Worm (Caenorhabditis elegans) whole organism, L1 larva: ENCODE measurements around the gene ttll-11.
A peak's percentile ranks its signal among the peaks of the same experiment; 100 is the strongest.

Experiments used
- C04F5.9 ChIP-seq: sonication (generic microtip); optimal IDR thresholded peaks from 2 replicates; lab custom pipeline; 2016; ENCODE audit warnings: missing genetic modification characterization, missing compliant biosample characterization
- F16B12.6 ChIP-seq: fragments of 150-350 bp; optimal IDR thresholded peaks from 2 replicates; lab custom pipeline; 2014; ENCODE audit warnings: missing biosample characterization, missing genetic modification characterization
- Y116A8C.19 ChIP-seq: sonication (generic microtip); optimal IDR thresholded peaks from 2 replicates; lab custom pipeline; 2016; ENCODE audit warnings: missing compliant biosample characterization, missing genetic modification characterization, borderline replicate concordance
- ceh-8 ChIP-seq: fragments of 200-800 bp; sonication (Bioruptor generic); optimal IDR thresholded peaks from 2 replicates; lab custom pipeline; 2018; ENCODE audit warnings: mild to moderate bottlenecking, missing genetic modification characterization, moderate library complexity, missing compliant biosample characterization
- ceh-90 ChIP-seq: sonication (generic microtip); optimal IDR thresholded peaks from 2 replicates; lab custom pipeline; 2016; ENCODE audit warnings: missing genetic modification characterization, missing compliant biosample characterization
- dpl-1 ChIP-seq, 3 experiments: fragments of 150-350 bp in 2 of 3; sonication (generic microtip) in 1 of 3; optimal IDR thresholded peaks; 2 replicates each; lab custom pipeline; 2014 to 2017; ENCODE audit warnings: missing biosample characterization in 3 of 3, missing genetic modification characterization in 3 of 3, missing genetic modification reagents in 3 of 3
- dsc-1 ChIP-seq: sonication (generic microtip); optimal IDR thresholded peaks from 2 replicates; lab custom pipeline; 2016; ENCODE audit warnings: mild to moderate bottlenecking, missing genetic modification characterization, missing compliant biosample characterization
- efl-1 ChIP-seq, 4 experiments: fragments of 150-350 bp; optimal IDR thresholded peaks in 3 of 4; peaks in 1 of 4; 1 replicate in 1 of 4; 2 replicates in 3 of 4; lab custom pipeline; 2014; ENCODE audit warnings: missing biosample characterization in 2 of 4, missing genetic modification characterization in 2 of 4, missing genetic modification reagents in 2 of 4
- hlh-17 ChIP-seq: fragments of 200-800 bp; sonication (Bioruptor generic); optimal IDR thresholded peaks from 2 replicates; lab custom pipeline; 2018; ENCODE audit warnings: missing genetic modification characterization, mild to moderate bottlenecking, missing compliant biosample characterization, moderate library complexity, borderline replicate concordance
- hpl-2 ChIP-seq: fragments of 150-350 bp; optimal IDR thresholded peaks from 2 replicates; lab custom pipeline; 2014; ENCODE audit warnings: missing biosample characterization, missing genetic modification reagents, missing genetic modification characterization
- lin-35 ChIP-seq, 2 experiments: fragments of 150-350 bp; optimal IDR thresholded peaks; 2 replicates each; lab custom pipeline; 2014; ENCODE audit warnings: missing biosample characterization in 2 of 2, missing genetic modification characterization in 2 of 2, missing genetic modification reagents in 2 of 2
- lin-39 ChIP-seq: fragments of 150-350 bp; optimal IDR thresholded peaks from 2 replicates; lab custom pipeline; 2014; ENCODE audit warnings: missing biosample characterization, missing genetic modification reagents, missing genetic modification characterization
- lsy-2 ChIP-seq, 2 experiments: fragments of 150-350 bp; optimal IDR thresholded peaks; 2 replicates each; lab custom pipeline; 2014; ENCODE audit warnings: missing biosample characterization in 2 of 2, missing genetic modification characterization in 2 of 2
- mef-2 ChIP-seq: fragments of 150-350 bp; optimal IDR thresholded peaks from 2 replicates; lab custom pipeline; 2014; ENCODE audit warnings: missing biosample characterization, missing genetic modification characterization
- nhr-20 ChIP-seq: sonication (generic microtip); optimal IDR thresholded peaks from 2 replicates; lab custom pipeline; 2016; ENCODE audit warnings: mild to moderate bottlenecking, missing genetic modification characterization, missing compliant biosample characterization
- nhr-71 ChIP-seq: sonication (generic microtip); optimal IDR thresholded peaks from 2 replicates; lab custom pipeline; 2016; ENCODE audit warnings: mild to moderate bottlenecking, missing genetic modification characterization, moderate library complexity, missing compliant biosample characterization
- skn-1 ChIP-seq: fragments of 150-350 bp; optimal IDR thresholded peaks from 2 replicates; lab custom pipeline; 2014; ENCODE audit warnings: missing biosample characterization, missing genetic modification characterization
- tbx-2 ChIP-seq: sonication (generic microtip); optimal IDR thresholded peaks from 2 replicates; lab custom pipeline; 2016; ENCODE audit warnings: missing genetic modification characterization, missing compliant biosample characterization
- unc-86 ChIP-seq: sonication (generic microtip); optimal IDR thresholded peaks from 2 replicates; lab custom pipeline; 2016; ENCODE audit warnings: missing genetic modification characterization, missing compliant biosample characterization

The ttll-11 gene

ce11 chrIV:8743654-8744332 lies 46.3 kb downstream of the ttll-11 start, which contains the start of gene F21D5.7 (continued):
- no peak for TF ChIP-seq ceh-8
- TF ChIP-seq tbx-2 (tag; lab: Kevin White, UChicago) = peak; percentile 83
- no peak for TF ChIP-seq mef-2 (tag; lab: Kevin White, UChicago)
- peak; percentile 67 for TF ChIP-seq unc-86 (tag; lab: Kevin White, UChicago)
- peak; percentile 86 to 88 for TF ChIP-seq lsy-2 (tag; optimal IDR thresholded peaks at IDR 0.05; lab: Kevin White, UChicago)
- peak; percentile 83 for TF ChIP-seq nhr-20 (tag; lab: Kevin White, UChicago)
- peak; percentile 33 for TF ChIP-seq hpl-2
- TF ChIP-seq C04F5.9 (tag; lab: Kevin White, UChicago) = peak; percentile 62
- TF ChIP-seq skn-1 (tag; lab: Kevin White, UChicago) = peak; percentile 82

DNA sequence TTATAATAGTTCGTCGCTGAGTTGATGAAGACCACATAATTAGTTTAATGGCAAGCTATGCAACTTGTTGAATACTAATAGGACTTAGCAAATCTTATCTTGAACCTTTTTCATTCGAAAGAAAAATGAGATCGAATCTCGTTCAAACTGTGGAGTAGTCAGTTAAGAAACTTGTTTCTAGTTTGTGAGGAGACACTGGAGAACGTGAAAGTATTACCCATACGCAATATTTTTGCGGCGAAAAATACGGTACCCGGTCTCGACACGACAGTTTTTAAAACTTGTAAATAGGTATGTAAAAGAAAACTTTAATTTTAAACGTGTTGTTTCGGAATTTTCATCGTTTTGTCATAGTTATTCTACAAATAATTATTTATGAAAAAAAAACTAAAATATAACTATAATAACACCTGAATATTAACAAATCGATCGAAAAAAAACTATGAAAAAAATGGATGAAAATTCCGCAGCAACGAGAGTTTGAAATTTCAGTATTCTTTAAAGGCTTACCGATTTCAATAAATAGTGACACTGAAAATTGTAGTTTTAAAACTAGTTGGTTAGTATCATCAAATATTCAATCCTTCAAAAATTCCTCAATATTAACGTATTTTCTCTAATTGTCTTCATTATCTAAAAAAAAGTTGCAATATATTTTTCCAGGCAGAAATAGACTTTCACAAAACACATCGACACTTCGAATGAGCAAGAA lies 48.2 kb downstream of the ttll-11 start, which contains the start of the genes F20C5.7 and parg-1:
TSS of gene F20C5.7 (minus strand) at position 101 of the 712 bp plus-strand sequence.
TSS of gene parg-1 (plus strand) at position 662 of the 712 bp plus-strand sequence.
- no peak for TF ChIP-seq lin-39 (tag; lab: Kevin White, UChicago)
- no peak for TF ChIP-seq dsc-1 (tag; lab: Kevin White, UChicago)
- no peak for TF ChIP-seq hlh-17 (GFP tag; lab: Kevin White, UChicago)
- no peak for TF ChIP-seq dpl-1 (GFP tag; optimal IDR thresholded peaks at IDR 0.05; lab: Kevin White, UChicago)
- no peak for TF ChIP-seq lin-35 (GFP tag; optimal IDR thresholded peaks at IDR 0.05; lab: Kevin White, UChicago)
- TF ChIP-seq Y116A8C.19 (tag; lab: Kevin White, UChicago) = no peak
- TF ChIP-seq ceh-90 = no peak
- no peak for TF ChIP-seq F16B12.6 (tag; lab: Kevin White, UChicago)

- no peak for TF ChIP-seq nhr-71 (tag; lab: Kevin White, UChicago)
- no peak for TF ChIP-seq unc-86 (tag; lab: Kevin White, UChicago)
- TF ChIP-seq efl-1 (optimal IDR thresholded peaks at IDR 0.05; lab: Kevin White, UChicago) = no peak
- peak in 1 of 2 experiments; percentile 24 for TF ChIP-seq efl-1 (GFP tag; optimal IDR thresholded peaks at IDR 0.05 in 1 of 2; lab: Kevin White, UChicago)
Observed at ce11 chrIV:8748967-8749366, 51.4 kb downstream of the ttll-11 start.
